Fruit fly (Drosophila melanogaster): ENCODE measurements around the gene beta4GalNAcTB.

dm6 chr3R:29082511-29083296 is 48.9 kb upstream of the beta4GalNAcTB start:
- TF ChIP-seq ss (GFP tag; optimal IDR thresholded peaks at IDR 0.05) (no peak), CG11294 (GFP tag; IDR thresholded peaks at IDR 0.05) (no peak), CG7368 (GFP tag; optimal IDR thresholded peaks at IDR 0.05) (no peak), CG8319 (GFP tag; optimal IDR thresholded peaks at IDR 0.05) (no peak), CG6854 (GFP tag; optimal IDR thresholded peaks at IDR 0.05) (no peak), OdsH (GFP tag; optimal IDR thresholded peaks at IDR 0.05) (no peak), fkh (GFP tag; optimal IDR thresholded peaks at IDR 0.05) (peak; percentile 30), eg (GFP tag; IDR thresholded peaks at IDR 0.05) (no peak), CG31627 (GFP tag; optimal IDR thresholded peaks at IDR 0.05) (no peak), CG10669 (GFP tag; optimal IDR thresholded peaks at IDR 0.05) (no peak)

Data from whole organism, prepupa.